Fruit fly (Drosophila melanogaster) whole organism, adult: Measurements from ENCODE around the gene Ptp10D.

Experiments used
- CG12768 ChIP-seq: fragments of 200-800 bp; sonication (Bioruptor generic); optimal IDR thresholded peaks from 2 replicates; lab custom pipeline; 2017; ENCODE audit warnings: missing biosample characterization, missing genetic modification characterization, mild to moderate bottlenecking, moderate library complexity, missing genetic modification reagents
- CG33017 ChIP-seq: fragments of 200-800 bp; sonication (Bioruptor generic); optimal IDR thresholded peaks from 2 replicates; lab custom pipeline; 2018; ENCODE audit warnings: missing biosample characterization, mild to moderate bottlenecking, missing genetic modification characterization, moderate library complexity
- Hr96 ChIP-seq: fragments of 200-800 bp; sonication (Bioruptor generic); optimal IDR thresholded peaks from 2 replicates; lab custom pipeline; 2016; ENCODE audit warnings: missing biosample characterization, missing genetic modification characterization
- Mnt ChIP-seq: fragments of 200-800 bp; sonication (Bioruptor generic); optimal IDR thresholded peaks from 2 replicates; lab custom pipeline; 2016; ENCODE audit warnings: missing biosample characterization, mild to moderate bottlenecking, missing genetic modification characterization
- pad ChIP-seq: fragments of 200-800 bp; sonication (Bioruptor generic); optimal IDR thresholded peaks from 3 replicates; lab custom pipeline; 2017; ENCODE audit warnings: missing biosample characterization, missing genetic modification characterization, mild to moderate bottlenecking, moderate library complexity, missing genetic modification reagents

dm6 chrX:11683480-11683879 is 61.7 kb downstream of the Ptp10D start:
- peak; percentile 2 for TF ChIP-seq CG12768
- peak; percentile 62 for TF ChIP-seq Mnt (GFP tag; lab: Kevin White, UChicago)
- peak; percentile 6 for TF ChIP-seq pad (GFP tag; lab: Kevin White, UChicago)
- peak; percentile 5 for TF ChIP-seq Hr96 (GFP tag; lab: Kevin White, UChicago)
- no peak for TF ChIP-seq CG33017 (tag; lab: Kevin White, UChicago)
